Worm (Caenorhabditis elegans): ENCODE results near the gene tkt-1.

tkt-1 gene

ce11 chrIV:10295084-10295483, 51.7 kb downstream of the tkt-1 start, which contains the start of gene R09E10.13:
Gene R09E10.13, minus strand, starts transcription at chrIV:10295144.
- TF ChIP-seq C08G9.2 (tag; optimal IDR thresholded peaks at IDR 0.05) (no peak), npax-4 (tag; optimal IDR thresholded peaks at IDR 0.05) (no peak), tbx-7 (tag; optimal IDR thresholded peaks at IDR 0.05) (no peak), F13H6.1 (tag; optimal IDR thresholded peaks at IDR 0.05) (no peak), hlh-8 (tag; optimal IDR thresholded peaks at IDR 0.05) (no peak), ama-1 (optimal IDR thresholded peaks at IDR 0.05) (no peak), hlh-6 (tag; optimal IDR thresholded peaks at IDR 0.05) (no peak), elt-2 (tag; optimal IDR thresholded peaks at IDR 0.05) (no peak), K02D7.2 (tag; optimal IDR thresholded peaks at IDR 0.05) (no peak), eyg-1 (tag; optimal IDR thresholded peaks at IDR 0.05) (no peak), lin-11 (tag; optimal IDR thresholded peaks at IDR 0.05) (no peak), unc-55 (GFP tag; optimal IDR thresholded peaks at IDR 0.05) (no peak), ref-2 (tag; optimal IDR thresholded peaks at IDR 0.05) (no peak), ceh-24 (tag; optimal IDR thresholded peaks at IDR 0.05) (no peak)
